Worm (Caenorhabditis elegans) whole organism, late embryonic: ENCODE results near the gene R160.13.
A peak's percentile ranks its signal among the peaks of the same experiment; 100 is the strongest.

ENCODE experiments used
- C08G9.2 ChIP-seq: sonication (generic microtip); optimal IDR thresholded peaks from 2 replicates; lab custom pipeline; 2016; ENCODE audit warnings: mild to moderate bottlenecking, missing genetic modification characterization, moderate library complexity, missing compliant biosample characterization
- C38D4.7 ChIP-seq: fragments of 200-800 bp; sonication (Bioruptor generic); optimal IDR thresholded peaks from 2 replicates; lab custom pipeline; 2018; ENCODE audit warnings: mild to moderate bottlenecking, missing genetic modification characterization, moderate library complexity, missing compliant biosample characterization
- K09A11.1 ChIP-seq: sonication (generic microtip); optimal IDR thresholded peaks from 2 replicates; lab custom pipeline; 2017; ENCODE audit warnings: antibody characterized with exemption, mild to moderate bottlenecking, missing genetic modification characterization, missing compliant biosample characterization; ENCODE audit not compliant: insufficient read depth
- T23F11.4 ChIP-seq: fragments of 200-800 bp; sonication (Bioruptor generic); optimal IDR thresholded peaks from 2 replicates; lab custom pipeline; 2018; ENCODE audit warnings: mild to moderate bottlenecking, missing genetic modification characterization, missing compliant biosample characterization
- ceh-18 ChIP-seq: sonication (generic microtip); optimal IDR thresholded peaks from 2 replicates; lab custom pipeline; 2016; ENCODE audit warnings: missing genetic modification characterization, missing compliant biosample characterization
- ceh-19 ChIP-seq: fragments of 200-800 bp; sonication (Bioruptor generic); optimal IDR thresholded peaks from 2 replicates; lab custom pipeline; 2018; ENCODE audit warnings: mild to moderate bottlenecking, missing genetic modification characterization, missing compliant biosample characterization
- ceh-22 ChIP-seq: sonication (generic microtip); optimal IDR thresholded peaks from 2 replicates; lab custom pipeline; 2017; ENCODE audit warnings: missing biosample characterization, missing genetic modification characterization
- ceh-24 ChIP-seq: sonication (generic microtip); optimal IDR thresholded peaks from 2 replicates; lab custom pipeline; 2016; ENCODE audit warnings: mild to moderate bottlenecking, missing genetic modification characterization, missing compliant biosample characterization
- ceh-30 ChIP-seq: fragments of 150-350 bp; optimal IDR thresholded peaks from 2 replicates; lab custom pipeline; 2014; ENCODE audit warnings: missing biosample characterization, missing genetic modification characterization
- ceh-31 ChIP-seq: sonication (generic microtip); optimal IDR thresholded peaks from 2 replicates; lab custom pipeline; 2016; ENCODE audit warnings: missing genetic modification characterization, missing compliant biosample characterization
- ceh-45 ChIP-seq: fragments of 200-800 bp; sonication (Bioruptor generic); IDR thresholded peaks from 2 replicates; pipeline ENCODE4 v1.3.6; 2022; ENCODE audit warnings: missing genetic modification reagents, missing genetic modification characterization, missing compliant biosample characterization
- ceh-48 ChIP-seq: sonication (generic microtip); optimal IDR thresholded peaks from 2 replicates; lab custom pipeline; 2016; ENCODE audit warnings: missing genetic modification characterization, inconsistent platforms, missing compliant biosample characterization
- ceh-6 ChIP-seq: fragments of 200-800 bp; sonication (Bioruptor generic); optimal IDR thresholded peaks from 2 replicates; lab custom pipeline; 2018; ENCODE audit warnings: mild to moderate bottlenecking, missing genetic modification characterization, missing compliant biosample characterization
- che-1 ChIP-seq: sonication (generic microtip); optimal IDR thresholded peaks from 2 replicates; lab custom pipeline; 2016; ENCODE audit warnings: mild to moderate bottlenecking, missing genetic modification characterization, missing compliant biosample characterization
- dmd-4 ChIP-seq: sonication (generic microtip); optimal IDR thresholded peaks from 2 replicates; lab custom pipeline; 2016; ENCODE audit warnings: borderline replicate concordance, missing genetic modification characterization, missing compliant biosample characterization
- dve-1 ChIP-seq: sonication (generic microtip); optimal IDR thresholded peaks from 2 replicates; lab custom pipeline; 2017; ENCODE audit warnings: antibody characterized with exemption, mild to moderate bottlenecking, missing genetic modification characterization, missing compliant biosample characterization
- eyg-1 ChIP-seq: sonication (generic microtip); optimal IDR thresholded peaks from 2 replicates; lab custom pipeline; 2016; ENCODE audit warnings: missing genotype, missing genetic modification characterization, missing compliant biosample characterization
- fkh-10 ChIP-seq: fragments of 150-350 bp; optimal IDR thresholded peaks from 2 replicates; lab custom pipeline; 2014; ENCODE audit warnings: missing biosample characterization, missing genetic modification reagents, missing genetic modification characterization
- lim-6 ChIP-seq: sonication (generic microtip); optimal IDR thresholded peaks from 2 replicates; lab custom pipeline; 2016; ENCODE audit warnings: missing genetic modification characterization, missing compliant biosample characterization
- lin-11 ChIP-seq: fragments of 200-800 bp; sonication (Bioruptor generic); optimal IDR thresholded peaks from 2 replicates; lab custom pipeline; 2018; ENCODE audit warnings: mild to moderate bottlenecking, missing genetic modification characterization, missing compliant biosample characterization
- madf-2 ChIP-seq: sonication (generic microtip); optimal IDR thresholded peaks from 2 replicates; lab custom pipeline; 2017; ENCODE audit warnings: missing genetic modification characterization, missing compliant biosample characterization
- mec-3 ChIP-seq: sonication (generic microtip); optimal IDR thresholded peaks from 2 replicates; lab custom pipeline; 2016; ENCODE audit warnings: borderline replicate concordance, missing genetic modification characterization, missing compliant biosample characterization
- nfya-1 ChIP-seq: sonication (generic microtip); optimal IDR thresholded peaks from 2 replicates; lab custom pipeline; 2017; ENCODE audit warnings: missing genetic modification characterization, mild to moderate bottlenecking, missing compliant biosample characterization, antibody characterized with exemption, moderate library complexity
- nhr-11 ChIP-seq: fragments of 150-350 bp; optimal IDR thresholded peaks from 2 replicates; lab custom pipeline; 2014; ENCODE audit warnings: missing biosample characterization, missing genetic modification characterization
- npax-4 ChIP-seq: sonication (generic microtip); optimal IDR thresholded peaks from 2 replicates; lab custom pipeline; 2016; ENCODE audit warnings: missing genetic modification characterization, missing compliant biosample characterization
- odd-2 ChIP-seq: sonication (generic microtip); optimal IDR thresholded peaks from 2 replicates; lab custom pipeline; 2017; ENCODE audit warnings: antibody characterized with exemption, mild to moderate bottlenecking, missing genetic modification characterization, missing compliant biosample characterization
- pag-3 ChIP-seq: sonication (generic microtip); optimal IDR thresholded peaks from 2 replicates; lab custom pipeline; 2016; ENCODE audit warnings: missing compliant biosample characterization, missing genetic modification characterization, borderline replicate concordance
- pha-4 ChIP-seq: fragments of 150-350 bp; optimal IDR thresholded peaks from 2 replicates; lab custom pipeline; 2018; ENCODE audit warnings: missing biosample characterization, missing genetic modification reagents, missing genetic modification characterization
- pqm-1 ChIP-seq: sonication (generic microtip); optimal IDR thresholded peaks from 2 replicates; lab custom pipeline; 2016; ENCODE audit warnings: missing genetic modification characterization, missing compliant biosample characterization
- sox-4 ChIP-seq: sonication (generic microtip); optimal IDR thresholded peaks from 2 replicates; lab custom pipeline; 2017; ENCODE audit warnings: mild to moderate bottlenecking, missing genetic modification characterization, inconsistent platforms, missing compliant biosample characterization
- tbx-7 ChIP-seq: sonication (generic microtip); optimal IDR thresholded peaks from 2 replicates; lab custom pipeline; 2016; ENCODE audit warnings: missing genotype, missing genetic modification characterization, missing compliant biosample characterization
- unc-3 ChIP-seq, 2 experiments: fragments of 200-800 bp in 1 of 2; sonication (Bioruptor generic) in 1 of 2; sonication (generic microtip) in 1 of 2; conservative IDR thresholded peaks in 1 of 2; optimal IDR thresholded peaks in 1 of 2; 2 replicates each; pipeline versions ENCODE4 v1.3.6 to Lab custom; 2016 to 2022; ENCODE audit warnings: missing compliant biosample characterization in 2 of 2, missing genetic modification characterization in 2 of 2, missing genetic modification reagents in 1 of 2
- unc-42 ChIP-seq: sonication (generic microtip); optimal IDR thresholded peaks from 2 replicates; lab custom pipeline; 2016; ENCODE audit warnings: missing genotype, missing genetic modification characterization, missing compliant biosample characterization
- unc-55 ChIP-seq: sonication (generic microtip); optimal IDR thresholded peaks from 2 replicates; lab custom pipeline; 2017; ENCODE audit warnings: missing biosample characterization, missing genetic modification reagents, missing genetic modification characterization

Gene R160.13

DNA sequence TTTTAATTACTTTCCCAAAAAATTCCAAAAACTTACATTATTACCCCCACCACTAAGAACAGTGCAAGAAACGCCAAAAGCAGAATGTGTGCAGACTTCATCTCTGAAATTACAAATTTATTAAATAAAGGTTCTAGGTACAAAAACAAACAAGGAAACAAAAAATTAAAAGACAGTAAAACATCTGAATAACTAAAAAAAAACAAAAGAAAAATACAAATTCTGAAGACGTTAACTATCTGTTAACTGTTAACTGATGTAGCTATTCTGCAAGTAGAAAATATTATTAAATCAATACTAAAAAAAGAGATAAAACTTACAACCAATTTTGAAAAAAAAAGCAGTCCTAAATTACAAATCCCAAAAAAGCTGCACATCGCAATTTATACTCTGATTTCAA lies at the start of gene R160.13:
Gene R160.13 (minus strand): TSS at position 101 of the 400 bp plus-strand sequence.
- no peak for TF ChIP-seq ceh-31 (tag; lab: Kevin White, UChicago)
- no peak for TF ChIP-seq dmd-4 (tag; lab: Kevin White, UChicago)
- TF ChIP-seq ceh-30 (tag; lab: Kevin White, UChicago): no peak
- TF ChIP-seq ceh-48 (tag; lab: Kevin White, UChicago): no peak
- no peak for TF ChIP-seq tbx-7 (tag; lab: Kevin White, UChicago)
- TF ChIP-seq T23F11.4 (GFP tag; lab: Kevin White, UChicago): no peak
- no peak for TF ChIP-seq ceh-6 (GFP tag; lab: Kevin White, UChicago)
- no peak for TF ChIP-seq fkh-10 (GFP tag; lab: Kevin White, UChicago)
- TF ChIP-seq pqm-1 (tag; lab: Kevin White, UChicago): no peak
- TF ChIP-seq ceh-45 (GFP tag; lab: Robert Waterston, UW): no peak
- TF ChIP-seq ceh-18: no peak
- no peak for TF ChIP-seq mec-3 (tag; lab: Kevin White, UChicago)
- TF ChIP-seq unc-55 (GFP tag; lab: Kevin White, UChicago): no peak
- TF ChIP-seq nfya-1: no peak
- TF ChIP-seq madf-2 (tag; lab: Kevin White, UChicago): no peak
- no peak for TF ChIP-seq che-1
- TF ChIP-seq lim-6: no peak
- no peak for TF ChIP-seq ceh-22 (tag; lab: Kevin White, UChicago)

DNA sequence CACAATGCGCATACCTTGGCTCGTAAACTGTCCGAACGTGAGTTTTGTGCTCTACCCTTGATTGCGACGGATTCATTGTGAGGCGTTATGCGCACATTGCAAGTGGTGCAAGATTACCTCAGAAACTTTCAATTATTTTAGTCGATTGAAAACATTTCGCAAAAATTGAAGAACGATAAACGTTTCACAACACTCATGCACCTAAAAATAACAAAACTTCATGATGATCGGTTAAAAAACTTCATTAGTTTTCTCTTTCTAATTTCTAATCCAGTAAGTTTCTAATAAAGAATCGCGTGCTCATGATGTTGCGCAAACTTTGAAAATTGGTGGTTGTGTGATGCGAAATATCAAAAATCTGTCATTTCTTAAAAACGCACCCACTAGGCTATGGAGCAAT lies 47.4 kb upstream of the R160.13 start, which contains the start of gene dop-1:
Gene dop-1 (minus strand): TSS at position 101 of the 400 bp plus-strand sequence.
- TF ChIP-seq T23F11.4 (GFP tag; lab: Kevin White, UChicago) (no peak), dve-1 (tag; lab: Kevin White, UChicago) (no peak), nhr-11 (no peak), che-1 (no peak), pha-4 (tag; lab: Kevin White, UChicago) (no peak), ceh-6 (GFP tag; lab: Kevin White, UChicago) (no peak)

DNA sequence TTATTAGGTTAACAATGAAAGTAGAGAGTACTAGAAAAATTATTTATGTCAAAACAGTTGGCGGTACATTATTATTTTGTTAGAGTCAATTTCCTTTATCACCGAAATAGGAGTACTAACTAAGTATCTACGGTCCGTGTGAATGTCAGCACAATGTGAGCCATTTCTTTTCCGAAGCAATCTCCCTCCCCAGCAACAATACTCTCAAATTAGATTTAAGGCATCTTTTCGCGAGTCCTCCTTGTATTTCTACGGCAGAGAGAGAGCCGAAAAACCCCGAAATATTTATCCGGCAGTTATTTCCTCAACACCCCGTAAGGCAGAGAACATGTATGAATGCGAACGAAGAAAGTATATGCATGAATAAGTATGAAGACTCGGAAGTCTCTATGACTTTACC lies 44.0 kb upstream of the R160.13 start:
- TF ChIP-seq unc-42 (tag; lab: Kevin White, UChicago): peak; percentile 65
- TF ChIP-seq eyg-1 (tag; lab: Kevin White, UChicago): no peak
- TF ChIP-seq C08G9.2 (tag; lab: Kevin White, UChicago): no peak
- TF ChIP-seq npax-4 (tag; lab: Kevin White, UChicago): no peak

DNA sequence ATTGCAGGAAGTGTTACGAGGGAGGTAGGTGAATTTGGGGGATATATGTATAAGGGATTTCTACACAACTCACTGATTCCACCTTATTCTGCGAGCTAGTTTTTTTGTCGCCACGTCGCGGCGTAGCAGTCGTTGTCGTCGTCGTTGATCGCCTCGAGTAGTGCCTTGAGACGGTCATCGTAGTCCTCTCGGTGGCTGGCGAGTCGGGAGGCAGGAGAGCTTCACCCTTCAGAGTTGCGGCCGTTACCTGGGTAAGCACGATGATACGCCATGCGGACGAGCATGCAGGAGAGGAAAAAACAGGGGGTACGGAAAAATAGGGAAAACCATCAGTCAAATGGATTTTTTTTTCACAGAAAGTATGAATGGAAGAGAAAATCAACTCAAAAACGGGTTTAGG lies 41.9 kb upstream of the R160.13 start:
- TF ChIP-seq lin-11 (tag; lab: Kevin White, UChicago): no peak
- TF ChIP-seq sox-4 (tag; lab: Kevin White, UChicago): no peak
- TF ChIP-seq che-1: no peak
- TF ChIP-seq unc-3 (GFP tag; conservative IDR thresholded peaks at IDR 0.05; lab: Robert Waterston, UW): no peak
- no peak for TF ChIP-seq unc-3 (tag; optimal IDR thresholded peaks at IDR 0.05; lab: Kevin White, UChicago)
- no peak for TF ChIP-seq C38D4.7 (GFP tag; lab: Kevin White, UChicago)
- no peak for TF ChIP-seq dve-1 (tag; lab: Kevin White, UChicago)
- TF ChIP-seq K09A11.1 (tag; lab: Kevin White, UChicago): no peak
- TF ChIP-seq ceh-6 (GFP tag; lab: Kevin White, UChicago): no peak
- TF ChIP-seq pag-3 (tag; lab: Kevin White, UChicago): no peak
- no peak for TF ChIP-seq madf-2 (tag; lab: Kevin White, UChicago)
- no peak for TF ChIP-seq odd-2 (tag; lab: Kevin White, UChicago)
- TF ChIP-seq eyg-1 (tag; lab: Kevin White, UChicago): no peak
- TF ChIP-seq ceh-22 (tag; lab: Kevin White, UChicago): no peak
- no peak for TF ChIP-seq T23F11.4 (GFP tag; lab: Kevin White, UChicago)
- no peak for TF ChIP-seq ceh-24 (tag; lab: Kevin White, UChicago)
- TF ChIP-seq npax-4 (tag; lab: Kevin White, UChicago): no peak
- no peak for TF ChIP-seq ceh-19 (GFP tag; lab: Kevin White, UChicago)
- no peak for TF ChIP-seq nfya-1
